Worm (Caenorhabditis elegans) whole organism, L2 larva: ENCODE data around the gene F14F7.4.

Experiments used
- C34F6.9 ChIP-seq: fragments of 150-350 bp; optimal IDR thresholded peaks from 2 replicates; lab custom pipeline; 2014; ENCODE audit warnings: missing biosample characterization, missing genetic modification characterization
- F13H6.1 ChIP-seq: sonication (generic microtip); optimal IDR thresholded peaks from 2 replicates; lab custom pipeline; 2016; ENCODE audit warnings: missing genetic modification characterization, missing compliant biosample characterization
- ama-1 ChIP-seq: fragments of 150-350 bp; optimal IDR thresholded peaks from 2 replicates; lab custom pipeline; 2018; ENCODE audit warnings: inconsistent platforms
- blmp-1 ChIP-seq: sonication (generic microtip); optimal IDR thresholded peaks from 2 replicates; lab custom pipeline; 2017; ENCODE audit warnings: missing genetic modification characterization, mild to moderate bottlenecking, missing compliant biosample characterization, antibody characterized with exemption, moderate library complexity; ENCODE audit not compliant: insufficient read depth
- ceh-82 ChIP-seq: fragments of 150-350 bp; optimal IDR thresholded peaks from 2 replicates; lab custom pipeline; 2014; ENCODE audit warnings: missing biosample characterization, missing genetic modification characterization
- crh-2 ChIP-seq: sonication (generic microtip); optimal IDR thresholded peaks from 2 replicates; lab custom pipeline; 2017; ENCODE audit warnings: missing biosample characterization, missing genetic modification characterization
- fos-1 ChIP-seq: fragments of 150-350 bp; optimal IDR thresholded peaks from 2 replicates; lab custom pipeline; 2014; ENCODE audit warnings: missing biosample characterization, missing genetic modification characterization
- gmeb-1 ChIP-seq: fragments of 150-350 bp; optimal IDR thresholded peaks from 2 replicates; lab custom pipeline; 2014; ENCODE audit warnings: missing biosample characterization, missing genetic modification characterization
- lin-39 ChIP-seq: fragments of 150-350 bp; optimal IDR thresholded peaks from 2 replicates; lab custom pipeline; 2014; ENCODE audit warnings: missing biosample characterization, missing genetic modification reagents, missing genetic modification characterization
- lsy-2 ChIP-seq, 2 experiments: fragments of 150-350 bp in 1 of 2; sonication (generic microtip) in 1 of 2; optimal IDR thresholded peaks; 2 replicates each; lab custom pipeline; 2014 to 2017; ENCODE audit warnings: missing biosample characterization in 2 of 2, missing genetic modification characterization in 2 of 2
- mab-5 ChIP-seq: fragments of 150-350 bp; optimal IDR thresholded peaks from 2 replicates; lab custom pipeline; 2014; ENCODE audit warnings: missing biosample characterization, missing genetic modification characterization
- mbf-1 ChIP-seq: sonication (generic microtip); optimal IDR thresholded peaks from 2 replicates; lab custom pipeline; 2017; ENCODE audit warnings: missing biosample characterization, missing genetic modification characterization
- mdl-1 ChIP-seq, 2 experiments: fragments of 150-350 bp in 1 of 2; sonication (generic microtip) in 1 of 2; optimal IDR thresholded peaks; 2 replicates each; lab custom pipeline; 2017; ENCODE audit warnings: missing biosample characterization in 2 of 2, missing genetic modification characterization in 2 of 2
- nhr-10 ChIP-seq: sonication (generic microtip); optimal IDR thresholded peaks from 2 replicates; lab custom pipeline; 2017; ENCODE audit warnings: missing biosample characterization, missing genetic modification characterization
- nhr-11 ChIP-seq: fragments of 150-350 bp; optimal IDR thresholded peaks from 2 replicates; lab custom pipeline; 2014; ENCODE audit warnings: missing biosample characterization, missing genetic modification characterization
- nhr-12 ChIP-seq: fragments of 150-350 bp; optimal IDR thresholded peaks from 2 replicates; lab custom pipeline; 2014; ENCODE audit warnings: missing biosample characterization, missing genetic modification characterization
- nhr-129 ChIP-seq: fragments of 150-350 bp; optimal IDR thresholded peaks from 2 replicates; lab custom pipeline; 2014; ENCODE audit warnings: missing biosample characterization, missing genetic modification characterization
- nhr-21 ChIP-seq: fragments of 150-350 bp; optimal IDR thresholded peaks from 2 replicates; lab custom pipeline; 2014; ENCODE audit warnings: missing biosample characterization, missing genetic modification characterization
- nhr-23 ChIP-seq: fragments of 150-350 bp; optimal IDR thresholded peaks from 2 replicates; lab custom pipeline; 2014; ENCODE audit warnings: missing biosample characterization, missing genetic modification reagents, missing genetic modification characterization
- nhr-237 ChIP-seq: fragments of 150-350 bp; optimal IDR thresholded peaks from 2 replicates; lab custom pipeline; 2014; ENCODE audit warnings: missing biosample characterization, missing genetic modification characterization
- nhr-77 ChIP-seq: fragments of 150-350 bp; optimal IDR thresholded peaks from 2 replicates; lab custom pipeline; 2014; ENCODE audit warnings: missing biosample characterization, missing genetic modification characterization
- skn-1 ChIP-seq: sonication (generic microtip); optimal IDR thresholded peaks from 2 replicates; lab custom pipeline; 2017; ENCODE audit warnings: missing biosample characterization, missing genetic modification characterization
- sma-3 ChIP-seq: sonication (generic microtip); optimal IDR thresholded peaks from 2 replicates; lab custom pipeline; 2016; ENCODE audit warnings: missing genetic modification reagents, missing genetic modification characterization, missing compliant biosample characterization
- sma-9 ChIP-seq, 2 experiments: fragments of 150-350 bp in 1 of 2; sonication (generic microtip) in 1 of 2; optimal IDR thresholded peaks; 2 replicates each; lab custom pipeline; 2014 to 2016; ENCODE audit warnings: missing genetic modification characterization in 2 of 2, mild to moderate bottlenecking in 1 of 2, missing biosample characterization in 1 of 2, missing compliant biosample characterization in 1 of 2, missing genetic modification reagents in 1 of 2, moderate library complexity in 1 of 2
- snpc-4 ChIP-seq: fragments of 150-350 bp; optimal IDR thresholded peaks from 2 replicates; lab custom pipeline; 2014; ENCODE audit warnings: missing biosample characterization, missing genetic modification characterization
- unc-39 ChIP-seq: fragments of 150-350 bp; optimal IDR thresholded peaks from 2 replicates; lab custom pipeline; 2014; ENCODE audit warnings: missing biosample characterization, missing genetic modification characterization
- unc-55 ChIP-seq: fragments of 150-350 bp; sonication (generic microtip); optimal IDR thresholded peaks from 3 replicates; lab custom pipeline; 2014; ENCODE audit warnings: missing biosample characterization, missing genetic modification reagents, missing genetic modification characterization
- unc-62 ChIP-seq: fragments of 150-350 bp; optimal IDR thresholded peaks from 2 replicates; lab custom pipeline; 2014; ENCODE audit warnings: missing biosample characterization, missing genetic modification reagents, missing genetic modification characterization
- zag-1 ChIP-seq: fragments of 150-350 bp; optimal IDR thresholded peaks from 2 replicates; lab custom pipeline; 2014; ENCODE audit warnings: missing biosample characterization, missing genetic modification characterization
- ztf-1 ChIP-seq: fragments of 200-800 bp; sonication (Bioruptor generic); conservative IDR thresholded peaks from 2 replicates; pipeline ENCODE4 v1.3.6; 2022; ENCODE audit warnings: missing genetic modification characterization, missing compliant biosample characterization
- ztf-4 ChIP-seq: fragments of 150-350 bp; optimal IDR thresholded peaks from 2 replicates; lab custom pipeline; 2014; ENCODE audit warnings: missing biosample characterization, missing genetic modification characterization

The F14F7.4 gene

DNA sequence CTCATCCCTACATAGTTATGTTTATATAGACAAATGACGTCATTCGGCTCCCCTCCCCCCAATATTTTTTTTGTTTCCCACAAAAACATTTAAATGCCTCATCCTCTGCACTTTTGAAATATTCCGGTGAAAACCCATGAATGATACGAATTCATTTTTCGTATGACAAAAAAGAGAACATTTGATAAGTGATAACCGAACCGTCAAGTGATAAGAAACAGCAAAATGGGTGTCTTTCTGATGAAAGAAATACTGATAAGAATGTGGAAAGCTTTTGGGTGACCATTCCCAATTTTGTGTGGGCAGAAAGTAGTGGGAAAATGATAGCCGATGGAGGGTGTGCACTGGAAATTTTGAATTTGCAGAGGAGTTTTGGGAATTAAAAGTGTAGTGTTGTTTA, 29.8 kb upstream of the F14F7.4 start:
- TF ChIP-seq sma-3 (no peak), skn-1 (peak; percentile 58), unc-39 (tag; lab: Kevin White, UChicago) (no peak), nhr-77 (tag; lab: Kevin White, UChicago) (no peak), nhr-11 (tag; lab: Kevin White, UChicago) (no peak), lsy-2 (tag; optimal IDR thresholded peaks at IDR 0.05; lab: Kevin White, UChicago) (peak in 1 of 2 experiments; percentile 31), gmeb-1 (tag; lab: Kevin White, UChicago) (no peak), F13H6.1 (peak; percentile 20), fos-1 (tag; lab: Kevin White, UChicago) (peak; percentile 99), mbf-1 (no peak), crh-2 (peak; percentile 54), C34F6.9 (tag; lab: Kevin White, UChicago) (peak; percentile 10), sma-9 (GFP tag; optimal IDR thresholded peaks at IDR 0.05; lab: Kevin White, UChicago) (peak; percentile 73), sma-9 (tag; optimal IDR thresholded peaks at IDR 0.05; lab: Kevin White, UChicago) (no peak)

DNA sequence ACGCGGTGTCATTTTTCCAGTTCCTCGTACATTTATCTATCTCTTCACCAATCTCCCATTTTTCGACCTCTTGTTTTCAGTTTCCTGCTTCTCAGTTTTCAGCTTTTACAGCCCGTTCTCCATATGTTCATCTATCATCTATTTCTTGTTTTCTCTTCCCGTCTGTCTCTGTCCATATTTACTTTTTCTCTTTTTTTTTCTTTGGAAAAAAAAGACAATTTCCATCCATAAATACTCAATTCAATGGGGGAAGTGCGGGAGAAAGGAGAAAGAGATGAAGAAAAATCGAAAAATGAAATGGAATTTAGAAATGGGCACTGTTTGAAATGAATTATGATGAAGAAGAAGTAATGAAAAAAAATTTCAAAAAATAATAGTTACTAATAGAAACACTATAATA, 28.6 kb upstream of the F14F7.4 start:
- TF ChIP-seq nhr-23 (tag; lab: Kevin White, UChicago) (no peak), fos-1 (tag; lab: Kevin White, UChicago) (no peak), unc-55 (GFP tag; lab: Kevin White, UChicago) (peak; percentile 74), sma-9 (GFP tag; optimal IDR thresholded peaks at IDR 0.05; lab: Kevin White, UChicago) (no peak), sma-9 (tag; optimal IDR thresholded peaks at IDR 0.05; lab: Kevin White, UChicago) (no peak)

DNA sequence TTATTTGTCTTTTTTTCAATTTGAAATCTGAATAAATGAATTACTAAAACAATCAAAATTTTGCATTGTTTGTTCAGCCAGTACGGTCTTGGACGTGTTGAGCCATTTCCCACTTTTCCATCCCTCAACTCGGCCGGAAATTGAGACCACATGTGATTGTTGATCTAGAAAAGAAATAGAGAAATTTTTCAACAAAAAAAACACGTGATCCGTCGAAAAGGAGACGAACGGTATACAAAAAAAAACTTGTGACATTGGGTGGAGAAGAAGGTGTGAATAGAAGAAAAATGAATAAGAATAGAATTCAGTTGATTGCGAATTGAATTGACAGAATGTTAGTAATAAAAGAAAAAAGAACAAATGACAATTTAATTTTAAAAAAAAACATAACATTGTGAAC, 27.2 kb upstream of the F14F7.4 start:
- no peak for TF ChIP-seq mab-5 (tag; lab: Kevin White, UChicago)
- no peak for TF ChIP-seq nhr-237 (tag; lab: Kevin White, UChicago)
- peak; percentile 23 for TF ChIP-seq nhr-129 (tag; lab: Kevin White, UChicago)
- no peak for TF ChIP-seq unc-39 (tag; lab: Kevin White, UChicago)

DNA sequence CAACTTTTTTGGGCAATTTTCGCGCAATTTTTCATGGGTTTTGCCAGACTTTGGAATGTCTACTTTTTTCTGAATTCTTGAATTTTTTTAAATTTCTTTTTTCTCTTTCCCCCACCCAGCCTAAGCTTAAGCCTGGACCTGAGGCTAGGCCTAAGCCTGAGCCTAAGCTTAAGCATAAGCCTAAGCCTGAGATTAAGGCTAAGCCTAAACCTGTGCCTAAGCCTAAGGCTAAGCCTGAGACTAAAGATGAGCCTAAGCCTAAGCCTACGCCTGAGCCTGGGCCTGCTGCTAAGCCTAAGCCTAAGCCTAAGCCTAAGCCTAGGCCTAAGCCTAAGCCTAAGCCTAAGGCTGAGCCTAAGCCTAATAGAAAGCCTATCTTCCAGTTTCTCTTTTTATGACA, 26.7 kb upstream of the F14F7.4 start:
- no peak for TF ChIP-seq blmp-1 (tag; lab: Kevin White, UChicago)
- no peak for TF ChIP-seq gmeb-1 (tag; lab: Kevin White, UChicago)
- TF ChIP-seq mdl-1 (tag; optimal IDR thresholded peaks at IDR 0.05; lab: Kevin White, UChicago) = no peak
- no peak for TF ChIP-seq nhr-129 (tag; lab: Kevin White, UChicago)
- TF ChIP-seq nhr-21 (tag; lab: Kevin White, UChicago) = no peak
- TF ChIP-seq, all 48 proteins: peak for 0

DNA sequence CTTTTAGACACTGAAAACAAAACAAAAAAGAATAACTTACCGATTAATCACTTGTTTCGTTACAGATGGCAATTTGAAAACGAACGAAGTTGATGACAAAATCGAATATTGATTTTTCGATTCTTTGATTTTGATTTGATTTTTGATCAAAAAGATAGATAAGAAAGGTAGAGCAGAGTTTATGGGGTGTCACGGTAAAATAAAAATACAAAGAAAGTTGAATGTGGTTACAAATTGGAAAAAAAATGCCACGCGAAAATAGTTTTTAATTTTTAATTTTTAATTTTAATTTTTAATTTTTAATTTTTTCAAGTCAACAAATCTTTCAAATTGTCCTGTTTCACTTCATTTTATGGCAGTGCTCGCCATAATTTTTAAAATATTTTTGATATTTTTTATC, 25.8 kb upstream of the F14F7.4 start, which contains the start of gene F54F12.1:
Gene F54F12.1, minus strand, starts transcription at position 101 of the 400 bp plus-strand sequence.
- TF ChIP-seq ceh-82 (tag; lab: Kevin White, UChicago) (no peak), nhr-11 (tag; lab: Kevin White, UChicago) (no peak), nhr-77 (tag; lab: Kevin White, UChicago) (no peak), ztf-4 (tag; lab: Kevin White, UChicago) (no peak), unc-62 (GFP tag; lab: Kevin White, UChicago) (no peak), gmeb-1 (tag; lab: Kevin White, UChicago) (no peak), zag-1 (no peak), lin-39 (no peak), mdl-1 (tag; optimal IDR thresholded peaks at IDR 0.05; lab: Kevin White, UChicago) (no peak), ama-1 (lab: Kevin White, UChicago) (no peak), ztf-1 (GFP tag; lab: Robert Waterston, UW) (no peak)

DNA sequence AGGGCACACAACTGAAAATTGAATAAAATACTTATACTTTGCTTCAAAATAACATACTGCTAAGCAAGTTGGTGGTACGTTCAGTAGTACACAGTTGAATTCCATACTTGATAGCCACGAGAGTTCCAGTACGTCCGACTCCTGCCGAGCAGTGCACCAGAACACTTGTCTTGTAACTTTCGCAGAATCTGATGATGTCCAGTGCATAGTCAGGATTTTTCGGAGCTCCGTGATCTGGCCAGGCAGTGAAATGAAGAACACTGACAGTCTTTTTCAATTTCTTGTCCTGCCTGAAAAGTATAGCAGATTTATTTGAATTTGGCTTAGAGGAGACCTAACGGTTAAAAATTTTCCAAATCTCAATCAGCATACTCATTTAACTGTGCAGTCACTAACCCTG, 20.4 kb upstream of the F14F7.4 start:
- TF ChIP-seq nhr-77 (tag; lab: Kevin White, UChicago) (no peak), snpc-4 (no peak), nhr-12 (tag; lab: Kevin White, UChicago) (no peak), lin-39 (no peak), mab-5 (tag; lab: Kevin White, UChicago) (no peak), nhr-129 (tag; lab: Kevin White, UChicago) (no peak), nhr-10 (tag; lab: Kevin White, UChicago) (no peak)
